Fruit fly (Drosophila melanogaster) whole organism, embryonic: ENCODE results near the gene CG9008.
A peak's percentile ranks its signal among the peaks of the same experiment; 100 is the strongest.

Experiments used
- ATbp ChIP-seq: fragments of 200-800 bp; sonication (Bioruptor generic); optimal IDR thresholded peaks from 2 replicates; lab custom pipeline; 2017; ENCODE audit warnings: missing biosample characterization, mild to moderate bottlenecking, missing genetic modification characterization, missing genetic modification reagents
- Blimp-1 ChIP-seq: fragments of 200-800 bp; sonication (Bioruptor generic); optimal IDR thresholded peaks from 3 replicates; lab custom pipeline; 2018; ENCODE audit warnings: missing biosample characterization, missing genetic modification characterization, mild to moderate bottlenecking, moderate library complexity, missing genetic modification reagents
- CG10267 ChIP-seq: fragments of 200-800 bp; sonication (Bioruptor generic); optimal IDR thresholded peaks from 2 replicates; lab custom pipeline; 2018; ENCODE audit warnings: missing biosample characterization, mild to moderate bottlenecking, missing genetic modification characterization, moderate library complexity
- CG10366 ChIP-seq: fragments of 200-800 bp; sonication (Bioruptor generic); IDR thresholded peaks from 2 replicates; pipeline ENCODE4 v1.3.6; 2022; ENCODE audit warnings: missing biosample characterization, missing genetic modification characterization
- CG11456 ChIP-seq: fragments of 200-800 bp; sonication (Bioruptor generic); IDR thresholded peaks from 3 replicates; pipeline ENCODE4 v1.3.6; 2022; ENCODE audit warnings: missing biosample characterization, missing genetic modification characterization
- CG11695 ChIP-seq: fragments of 200-800 bp; sonication (Bioruptor generic); IDR thresholded peaks from 3 replicates; pipeline ENCODE4 v1.3.6; 2022; ENCODE audit warnings: missing biosample characterization, missing genetic modification characterization
- CG12299 ChIP-seq: fragments of 200-800 bp; sonication (Bioruptor generic); optimal IDR thresholded peaks from 2 replicates; lab custom pipeline; 2018; ENCODE audit warnings: missing biosample characterization, mild to moderate bottlenecking, missing genetic modification characterization
- CG16779 ChIP-seq: fragments of 200-800 bp; sonication (Bioruptor generic); IDR thresholded peaks from 2 replicates; pipeline ENCODE4 v1.3.6; 2022; ENCODE audit warnings: missing biosample characterization, missing genetic modification characterization
- CG2678 ChIP-seq: fragments of 200-800 bp; sonication (Bioruptor generic); optimal IDR thresholded peaks from 3 replicates; lab custom pipeline; 2019; ENCODE audit warnings: missing biosample characterization, mild to moderate bottlenecking, missing genetic modification characterization, moderate library complexity
- CG3065 ChIP-seq: fragments of 200-800 bp; sonication (Bioruptor generic); optimal IDR thresholded peaks from 2 replicates; lab custom pipeline; 2016; ENCODE audit warnings: missing biosample characterization, missing genetic modification characterization
- CG4820 ChIP-seq: fragments of 200-800 bp; sonication (Bioruptor generic); optimal IDR thresholded peaks from 3 replicates; lab custom pipeline; 2016; ENCODE audit warnings: missing biosample characterization, missing genetic modification characterization
- CG6854 ChIP-seq: fragments of 200-800 bp; sonication (Bioruptor generic); optimal IDR thresholded peaks from 3 replicates; lab custom pipeline; 2017; ENCODE audit warnings: missing biosample characterization, mild to moderate bottlenecking, missing genetic modification characterization
- CG7928 ChIP-seq: fragments of 200-800 bp; sonication (Bioruptor generic); optimal IDR thresholded peaks from 2 replicates; lab custom pipeline; 2017; ENCODE audit warnings: missing biosample characterization, mild to moderate bottlenecking, missing genetic modification characterization
- CG7963 ChIP-seq: fragments of 200-800 bp; sonication (Bioruptor generic); IDR thresholded peaks from 3 replicates; pipeline ENCODE4 v1.3.6; 2022; ENCODE audit warnings: missing biosample characterization, missing genetic modification characterization; ENCODE audit not compliant: partially characterized antibody
- CG8089 ChIP-seq: fragments of 200-800 bp; sonication (Bioruptor generic); optimal IDR thresholded peaks from 3 replicates; lab custom pipeline; 2016; ENCODE audit warnings: missing biosample characterization, missing genetic modification characterization
- CG8359 ChIP-seq: fragments of 200-800 bp; sonication (Bioruptor generic); optimal IDR thresholded peaks from 2 replicates; lab custom pipeline; 2017; ENCODE audit warnings: missing biosample characterization, mild to moderate bottlenecking, missing genetic modification characterization, borderline replicate concordance
- CG8765 ChIP-seq: fragments of 200-800 bp; sonication (Bioruptor generic); IDR thresholded peaks from 2 replicates; pipeline ENCODE4 v1.3.6; 2022; ENCODE audit warnings: missing biosample characterization, missing genetic modification characterization
- Drgx ChIP-seq: fragments of 200-800 bp; sonication (Bioruptor generic); IDR thresholded peaks from 2 replicates; pipeline ENCODE4 v1.3.6; 2022; ENCODE audit warnings: missing biosample characterization, missing genetic modification characterization
- Ets65A ChIP-seq: fragments of 200-800 bp; sonication (Bioruptor generic); peaks from one replicate; lab custom pipeline; 2016; ENCODE audit warnings: missing biosample characterization, missing genetic modification characterization
- Fer3 ChIP-seq: fragments of 200-800 bp; sonication (Bioruptor generic); optimal IDR thresholded peaks from 2 replicates; lab custom pipeline; 2018; ENCODE audit warnings: missing biosample characterization, mild to moderate bottlenecking, missing genetic modification characterization, moderate library complexity
- MBD-R2 ChIP-seq: fragments of 200-800 bp; sonication (Bioruptor generic); IDR thresholded peaks from 2 replicates; pipeline ENCODE4 v1.3.6; 2022; ENCODE audit warnings: missing biosample characterization, missing genetic modification characterization
- Myb ChIP-seq: fragments of 200-800 bp; sonication (Bioruptor generic); optimal IDR thresholded peaks from 2 replicates; lab custom pipeline; 2016; ENCODE audit warnings: missing biosample characterization, missing genetic modification characterization
- Nf-YA ChIP-seq: fragments of 200-800 bp; sonication (Bioruptor generic); IDR thresholded peaks from 2 replicates; pipeline ENCODE4 v1.3.6; 2022; ENCODE audit warnings: missing biosample characterization, missing genetic modification characterization
- Ravus ChIP-seq: fragments of 200-800 bp; sonication (Bioruptor generic); IDR thresholded peaks from 2 replicates; pipeline ENCODE4 v1.3.6; 2022; ENCODE audit warnings: missing biosample characterization, missing genetic modification characterization
- TFAM ChIP-seq: fragments of 200-800 bp; sonication (Bioruptor generic); optimal IDR thresholded peaks from 2 replicates; lab custom pipeline; 2017; ENCODE audit warnings: missing biosample characterization, missing genetic modification characterization, inconsistent platforms
- Tbp ChIP-seq: fragments of >200 bp; optimal IDR thresholded peaks from 2 replicates; lab custom pipeline; 2018; ENCODE audit warnings: missing biosample characterization, missing genetic modification characterization
- Xbp1 ChIP-seq: fragments of 200-800 bp; sonication (Bioruptor generic); optimal IDR thresholded peaks from 3 replicates; lab custom pipeline; 2016; ENCODE audit warnings: missing biosample characterization, mild to moderate bottlenecking, missing genetic modification characterization
- ap ChIP-seq: fragments of 200-800 bp; sonication (Bioruptor generic); IDR thresholded peaks from 2 replicates; pipeline ENCODE4 v1.3.6; 2022; ENCODE audit warnings: missing biosample characterization, missing genetic modification characterization
- br ChIP-seq: fragments of >200 bp; optimal IDR thresholded peaks from 2 replicates; lab custom pipeline; 2017
- cato ChIP-seq: fragments of 200-800 bp; sonication (Bioruptor generic); optimal IDR thresholded peaks from 2 replicates; lab custom pipeline; 2016; ENCODE audit warnings: missing biosample characterization, missing genetic modification characterization, borderline replicate concordance
- cg ChIP-seq: fragments of 200-800 bp; sonication (Bioruptor generic); optimal IDR thresholded peaks from 3 replicates; lab custom pipeline; 2019; ENCODE audit warnings: missing biosample characterization, mild to moderate bottlenecking, missing genetic modification characterization, moderate library complexity
- crol ChIP-seq: fragments of 200-800 bp; sonication (Bioruptor generic); IDR thresholded peaks from 2 replicates; pipeline ENCODE4 v1.3.6; 2022; ENCODE audit warnings: missing biosample characterization, missing genetic modification characterization
- cwo ChIP-seq: fragments of 200-800 bp; sonication (Bioruptor generic); optimal IDR thresholded peaks from 3 replicates; lab custom pipeline; 2017; ENCODE audit warnings: missing biosample characterization, missing genetic modification characterization, mild to moderate bottlenecking, moderate library complexity, missing genetic modification reagents
- danr ChIP-seq: fragments of 200-800 bp; sonication (Bioruptor generic); IDR thresholded peaks from 2 replicates; pipeline ENCODE4 v1.3.6; 2022; ENCODE audit warnings: missing biosample characterization, missing genetic modification characterization
- dati ChIP-seq: fragments of 200-800 bp; sonication (Bioruptor generic); IDR thresholded peaks from 2 replicates; pipeline ENCODE4 v1.3.6; 2022; ENCODE audit warnings: missing biosample characterization, missing genetic modification characterization
- dysf ChIP-seq: fragments of 200-800 bp; sonication (Bioruptor generic); IDR thresholded peaks from 3 replicates; pipeline ENCODE4 v1.3.6; 2022; ENCODE audit warnings: missing biosample characterization, missing genetic modification characterization
- ems ChIP-seq: fragments of 200-800 bp; sonication (Bioruptor generic); optimal IDR thresholded peaks from 3 replicates; lab custom pipeline; 2016; ENCODE audit warnings: missing biosample characterization, missing genetic modification characterization
- eve ChIP-seq, 2 experiments: fragments of >200 bp; optimal IDR thresholded peaks; 2 replicates each; lab custom pipeline; 2017; ENCODE audit warnings: missing biosample characterization in 2 of 2, missing genetic modification characterization in 2 of 2
- gfzf ChIP-seq: fragments of 200-800 bp; sonication (Bioruptor generic); optimal IDR thresholded peaks from 2 replicates; lab custom pipeline; 2016; ENCODE audit warnings: missing biosample characterization, mild to moderate bottlenecking, missing genetic modification characterization, moderate library complexity
- gt ChIP-seq: fragments of 200-800 bp; sonication (Bioruptor generic); IDR thresholded peaks from 2 replicates; pipeline ENCODE4 v1.3.6; 2022; ENCODE audit warnings: missing biosample characterization, missing genetic modification characterization
- hb ChIP-seq: fragments of 200-800 bp; sonication (Bioruptor generic); IDR thresholded peaks from 3 replicates; pipeline ENCODE4 v1.3.6; 2022; ENCODE audit warnings: missing biosample characterization, missing genetic modification characterization; ENCODE audit not compliant: partially characterized antibody
- jigr1 ChIP-seq: fragments of 200-800 bp; sonication (Bioruptor generic); IDR thresholded peaks from 3 replicates; pipeline ENCODE4 v1.3.6; 2022; ENCODE audit warnings: missing biosample characterization, missing genetic modification characterization
- knrl ChIP-seq: fragments of 200-800 bp; sonication (Bioruptor generic); IDR thresholded peaks from 3 replicates; pipeline ENCODE4 v1.3.6; 2022; ENCODE audit warnings: missing biosample characterization, missing genetic modification characterization; ENCODE audit not compliant: partially characterized antibody
- lov ChIP-seq, 2 experiments: fragments of 200-800 bp in 1 of 2; fragments of >200 bp in 1 of 2; sonication (Bioruptor generic) in 1 of 2; IDR thresholded peaks in 1 of 2; optimal IDR thresholded peaks in 1 of 2; 2 replicates in 1 of 2; 3 replicates in 1 of 2; pipeline versions ENCODE4 v1.3.6 to Lab custom; 2017 to 2022; ENCODE audit warnings: missing biosample characterization in 1 of 2, missing genetic modification characterization in 1 of 2
- nau ChIP-seq: fragments of 200-800 bp; sonication (Bioruptor generic); optimal IDR thresholded peaks from 3 replicates; lab custom pipeline; 2017; ENCODE audit warnings: missing biosample characterization, mild to moderate bottlenecking, missing genetic modification characterization, missing genetic modification reagents
- peb ChIP-seq: fragments of 200-800 bp; sonication (Bioruptor generic); IDR thresholded peaks from 2 replicates; pipeline ENCODE4 v1.3.6; 2022; ENCODE audit warnings: missing biosample characterization, missing genetic modification characterization
- pita ChIP-seq: fragments of 200-800 bp; sonication (Bioruptor generic); optimal IDR thresholded peaks from 2 replicates; lab custom pipeline; 2017; ENCODE audit warnings: missing biosample characterization, mild to moderate bottlenecking, missing genetic modification characterization
- pzg ChIP-seq: fragments of 200-800 bp; sonication (Bioruptor generic); optimal IDR thresholded peaks from 3 replicates; lab custom pipeline; 2018; ENCODE audit warnings: missing biosample characterization, mild to moderate bottlenecking, missing genetic modification characterization, moderate library complexity
- sima ChIP-seq: fragments of 200-800 bp; sonication (Bioruptor generic); optimal IDR thresholded peaks from 2 replicates; lab custom pipeline; 2016; ENCODE audit warnings: missing biosample characterization, missing genetic modification characterization
- tio ChIP-seq: fragments of 200-800 bp; sonication (Bioruptor generic); optimal IDR thresholded peaks from 2 replicates; lab custom pipeline; 2017; ENCODE audit warnings: missing biosample characterization, missing genetic modification characterization, inconsistent platforms
- vvl ChIP-seq: fragments of 200-800 bp; sonication (Bioruptor generic); IDR thresholded peaks from 2 replicates; pipeline ENCODE4 v1.3.6; 2022; ENCODE audit warnings: missing biosample characterization, missing genetic modification characterization

The CG9008 gene

dm6 chr2L:13813604-13814178, 33.7 kb upstream of the CG9008 start, which contains the start of gene Sos (continued):
- no peak for TF ChIP-seq CG7963 (GFP tag; lab: Robert Waterston, UW)
- TF ChIP-seq CG6854 = no peak
- no peak for TF ChIP-seq pita (GFP tag; lab: Kevin White, UChicago)
- TF ChIP-seq CG12299 (tag; lab: Kevin White, UChicago) = no peak
- peak; percentile 22; the same call in 1 of the 3 replicates for TF ChIP-seq knrl (GFP tag; lab: Robert Waterston, UW)
- no peak for TF ChIP-seq CG8765 (GFP tag; lab: Robert Waterston, UW)
- no peak for TF ChIP-seq Ravus (GFP tag; lab: Robert Waterston, UW)
- TF ChIP-seq CG3065 = no peak
- TF ChIP-seq vvl = 0 out of 2 replicates have a peak, but pooled peaks have one; percentile 23
- no peak for TF ChIP-seq Ets65A (GFP tag; lab: Kevin White, UChicago)
- TF ChIP-seq ems (GFP tag; lab: Kevin White, UChicago) = no peak
- TF ChIP-seq TFAM (GFP tag; lab: Kevin White, UChicago) = no peak
- no peak for TF ChIP-seq ap
- no peak for TF ChIP-seq CG8359
- peak; percentile 96 for TF ChIP-seq pzg (GFP tag; lab: Kevin White, UChicago)
- TF ChIP-seq cato (GFP tag; lab: Kevin White, UChicago) = no peak
- no peak for TF ChIP-seq tio (GFP tag; lab: Kevin White, UChicago)
- TF ChIP-seq Myb (GFP tag; lab: Kevin White, UChicago) = peak; percentile 95
- no peak for TF ChIP-seq gt (GFP tag; lab: Robert Waterston, UW)
- TF ChIP-seq lov (optimal IDR thresholded peaks at IDR 0.05; lab: Kevin White, UChicago) = no peak
- TF ChIP-seq lov (GFP tag; IDR thresholded peaks at IDR 0.05; lab: Robert Waterston, UW) = no peak
- TF ChIP-seq Fer3 (tag; lab: Kevin White, UChicago) = no peak
- TF ChIP-seq CG16779 = no peak
- TF ChIP-seq br = no peak
- TF ChIP-seq peb (GFP tag; lab: Robert Waterston, UW) = no peak
- TF ChIP-seq dati (GFP tag; lab: Robert Waterston, UW) = no peak
- peak; percentile 87 for TF ChIP-seq MBD-R2 (GFP tag; lab: Robert Waterston, UW)
- no peak for TF ChIP-seq CG2678 (tag; lab: Kevin White, UChicago)
- TF ChIP-seq sima (GFP tag; lab: Kevin White, UChicago) = no peak
- no peak for TF ChIP-seq cg (GFP tag; lab: Kevin White, UChicago)
- TF ChIP-seq CG11456 (GFP tag; lab: Robert Waterston, UW) = no peak
- no peak for TF ChIP-seq Nf-YA (GFP tag; lab: Robert Waterston, UW)
- no peak for TF ChIP-seq danr (GFP tag; lab: Robert Waterston, UW)
- TF ChIP-seq CG4820 (GFP tag; lab: Kevin White, UChicago) = no peak
- peak; percentile 94 for TF ChIP-seq gfzf (GFP tag; lab: Kevin White, UChicago)
- no peak for TF ChIP-seq Tbp (GFP tag; lab: Kevin White, UChicago)
- no peak for TF ChIP-seq nau
- no peak for TF ChIP-seq crol (GFP tag; lab: Robert Waterston, UW)
- TF ChIP-seq dysf (GFP tag; lab: Robert Waterston, UW) = no peak
- TF ChIP-seq CG10366 = no peak
- peak; percentile 89 for TF ChIP-seq CG7928 (GFP tag; lab: Kevin White, UChicago)
- no peak for TF ChIP-seq CG11695 (GFP tag; lab: Robert Waterston, UW)
- no peak for TF ChIP-seq jigr1
- TF ChIP-seq eve (GFP tag; optimal IDR thresholded peaks at IDR 0.05; lab: Kevin White, UChicago) = no peak
- TF ChIP-seq Xbp1 (GFP tag; lab: Kevin White, UChicago) = no peak
- no peak for TF ChIP-seq hb (GFP tag; lab: Robert Waterston, UW)
- no peak for TF ChIP-seq CG8089 (GFP tag; lab: Kevin White, UChicago)
- no peak for TF ChIP-seq Drgx (GFP tag; lab: Robert Waterston, UW)
- no peak for TF ChIP-seq cwo
- TF ChIP-seq Blimp-1 = no peak
- TF ChIP-seq ATbp (GFP tag; lab: Kevin White, UChicago) = no peak
- TF ChIP-seq CG10267 = no peak
